Worm (Caenorhabditis elegans): Measurements from ENCODE around the gene tmem-138.

- TF ChIP-seq med-1 (GFP tag; optimal IDR thresholded peaks at IDR 0.05; ENCODE audit: insufficient read depth) (no peak), ref-1 (GFP tag; conservative IDR thresholded peaks at IDR 0.05) (no peak), T22C8.4 (GFP tag; IDR thresholded peaks at IDR 0.05) (no peak), flt-1 (GFP tag; IDR thresholded peaks at IDR 0.05) (no peak)
These were observed 868 bp downstream of the tmem-138 start, which contains the start of gene pch-2 for ce11 chrII:8157991-8158390.
